Fruit fly (Drosophila melanogaster) whole organism, embryonic: ENCODE results near the gene drl.

Source experiments
- Atf3 ChIP-seq: fragments of 200-800 bp; sonication (Bioruptor generic); optimal IDR thresholded peaks from 3 replicates; lab custom pipeline; 2016; ENCODE audit warnings: missing biosample characterization, missing genetic modification characterization
- Bdp1 ChIP-seq: fragments of 200-800 bp; sonication (Bioruptor generic); optimal IDR thresholded peaks from 3 replicates; lab custom pipeline; 2016; ENCODE audit warnings: missing biosample characterization, missing genetic modification characterization
- CG12769 ChIP-seq: fragments of 200-800 bp; sonication (Bioruptor generic); optimal IDR thresholded peaks from 2 replicates; lab custom pipeline; 2019; ENCODE audit warnings: missing biosample characterization, mild to moderate bottlenecking, missing genetic modification characterization, moderate library complexity
- CG13287 ChIP-seq: fragments of 200-800 bp; sonication (Bioruptor generic); IDR thresholded peaks from 2 replicates; pipeline ENCODE4 v1.3.6; 2022; ENCODE audit warnings: missing biosample characterization, missing genetic modification characterization; ENCODE audit not compliant: partially characterized antibody
- CG15073 ChIP-seq: fragments of 200-800 bp; sonication (Bioruptor generic); optimal IDR thresholded peaks from 2 replicates; lab custom pipeline; 2016; ENCODE audit warnings: missing biosample characterization, missing genetic modification characterization
- CG16813 ChIP-seq: fragments of 200-800 bp; sonication (Bioruptor generic); IDR thresholded peaks from 3 replicates; pipeline ENCODE4 v1.3.6; 2022; ENCODE audit warnings: missing biosample characterization, missing genetic modification characterization; ENCODE audit not compliant: partially characterized antibody
- CG17385 ChIP-seq: fragments of 200-800 bp; sonication (Bioruptor generic); optimal IDR thresholded peaks from 3 replicates; lab custom pipeline; 2018; ENCODE audit warnings: missing biosample characterization, mild to moderate bottlenecking, missing genetic modification characterization
- CG17612 ChIP-seq: fragments of 200-800 bp; sonication (Bioruptor generic); IDR thresholded peaks from 2 replicates; pipeline ENCODE4 v1.3.6; 2022; ENCODE audit warnings: missing biosample characterization, missing genetic modification characterization
- CG2116 ChIP-seq: fragments of 200-800 bp; sonication (Bioruptor generic); optimal IDR thresholded peaks from 3 replicates; lab custom pipeline; 2018; ENCODE audit warnings: missing biosample characterization, mild to moderate bottlenecking, missing genetic modification characterization
- CG2202 ChIP-seq: fragments of 200-800 bp; sonication (Bioruptor generic); optimal IDR thresholded peaks from 2 replicates; lab custom pipeline; 2018; ENCODE audit warnings: missing biosample characterization, mild to moderate bottlenecking, missing genetic modification characterization
- CG30431 ChIP-seq: fragments of 200-800 bp; sonication (Bioruptor generic); optimal IDR thresholded peaks from 2 replicates; lab custom pipeline; 2017; ENCODE audit warnings: missing biosample characterization, missing genetic modification characterization
- CG4404 ChIP-seq: fragments of 200-800 bp; sonication (Bioruptor generic); IDR thresholded peaks from 2 replicates; pipeline ENCODE4 v1.3.6; 2022; ENCODE audit warnings: missing biosample characterization, missing genetic modification characterization
- CG6854 ChIP-seq: fragments of 200-800 bp; sonication (Bioruptor generic); optimal IDR thresholded peaks from 3 replicates; lab custom pipeline; 2017; ENCODE audit warnings: missing biosample characterization, mild to moderate bottlenecking, missing genetic modification characterization
- CG9727 ChIP-seq: fragments of 200-800 bp; sonication (Bioruptor generic); optimal IDR thresholded peaks from 3 replicates; lab custom pipeline; 2017; ENCODE audit warnings: missing biosample characterization, mild to moderate bottlenecking, missing genetic modification characterization
- Dfd ChIP-seq, 2 experiments: fragments of >200 bp; optimal IDR thresholded peaks; 2 replicates each; lab custom pipeline; 2017; ENCODE audit warnings: missing biosample characterization in 2 of 2, missing genetic modification characterization in 2 of 2
- GATAe ChIP-seq: fragments of 200-800 bp; sonication (Bioruptor generic); conservative IDR thresholded peaks from 2 replicates; pipeline ENCODE4 v1.3.6; 2022; ENCODE audit warnings: missing biosample characterization, missing genetic modification characterization
- Gsc ChIP-seq: fragments of 200-800 bp; sonication (Bioruptor generic); IDR thresholded peaks from 2 replicates; pipeline ENCODE4 v1.3.6; 2022; ENCODE audit warnings: missing biosample characterization, missing genetic modification characterization
- Hr51 ChIP-seq, 2 experiments: fragments of 200-800 bp; sonication (Bioruptor generic); optimal IDR thresholded peaks; 2 replicates in 1 of 2; 3 replicates in 1 of 2; lab custom pipeline; 2016 to 2018; ENCODE audit warnings: missing biosample characterization in 2 of 2, missing genetic modification characterization in 2 of 2, mild to moderate bottlenecking in 1 of 2, moderate library complexity in 1 of 2
- Kr ChIP-seq: fragments of 200-800 bp; sonication (Bioruptor generic); optimal IDR thresholded peaks from 2 replicates; lab custom pipeline; 2017; ENCODE audit warnings: missing biosample characterization, mild to moderate bottlenecking, missing genetic modification characterization
- Lpt ChIP-seq: fragments of >200 bp; optimal IDR thresholded peaks from 2 replicates; lab custom pipeline; 2018; ENCODE audit warnings: missing biosample characterization, missing genetic modification characterization
- MBD-R2 ChIP-seq: fragments of 200-800 bp; sonication (Bioruptor generic); IDR thresholded peaks from 2 replicates; pipeline ENCODE4 v1.3.6; 2022; ENCODE audit warnings: missing biosample characterization, missing genetic modification characterization
- Mad ChIP-seq: fragments of 200-800 bp; sonication (Bioruptor generic); optimal IDR thresholded peaks from 2 replicates; lab custom pipeline; 2016; ENCODE audit warnings: missing biosample characterization, missing genetic modification characterization
- Max ChIP-seq: fragments of 200-800 bp; sonication (Bioruptor generic); optimal IDR thresholded peaks from 2 replicates; lab custom pipeline; 2016; ENCODE audit warnings: missing biosample characterization, mild to moderate bottlenecking, missing genetic modification characterization
- Oaz ChIP-seq: fragments of 200-800 bp; sonication (Bioruptor generic); IDR thresholded peaks from 2 replicates; pipeline ENCODE4 v1.3.6; 2022; ENCODE audit warnings: missing biosample characterization, missing genetic modification characterization
- Opbp ChIP-seq: fragments of 200-800 bp; sonication (Bioruptor generic); IDR thresholded peaks from 3 replicates; pipeline ENCODE4 v1.3.6; 2022; ENCODE audit warnings: missing biosample characterization, missing genetic modification characterization; ENCODE audit not compliant: partially characterized antibody
- Rx ChIP-seq: fragments of 200-800 bp; sonication (Bioruptor generic); IDR thresholded peaks from 2 replicates; pipeline ENCODE4 v1.3.6; 2022; ENCODE audit warnings: missing biosample characterization, missing genetic modification characterization
- Scr ChIP-seq: fragments of 200-800 bp; sonication (Bioruptor generic); IDR thresholded peaks from 2 replicates; pipeline ENCODE4 v1.3.6; 2022; ENCODE audit warnings: missing biosample characterization, missing genetic modification characterization; ENCODE audit not compliant: partially characterized antibody
- Sin3A ChIP-seq: fragments of >200 bp; optimal IDR thresholded peaks from 2 replicates; lab custom pipeline; 2018
- bigmax ChIP-seq: fragments of 200-800 bp; sonication (Bioruptor generic); optimal IDR thresholded peaks from 2 replicates; lab custom pipeline; 2018; ENCODE audit warnings: missing biosample characterization, mild to moderate bottlenecking, missing genetic modification characterization
- corto ChIP-seq: fragments of 200-800 bp; sonication (Bioruptor generic); optimal IDR thresholded peaks from 2 replicates; lab custom pipeline; 2016; ENCODE audit warnings: missing biosample characterization, mild to moderate bottlenecking, missing genetic modification characterization, moderate library complexity
- disco-r ChIP-seq: fragments of 200-800 bp; sonication (Bioruptor generic); optimal IDR thresholded peaks from 2 replicates; lab custom pipeline; 2016; ENCODE audit warnings: missing biosample characterization, missing genetic modification characterization
- dm ChIP-seq: fragments of 200-800 bp; sonication (Bioruptor generic); optimal IDR thresholded peaks from 3 replicates; lab custom pipeline; 2016; ENCODE audit warnings: missing biosample characterization, missing genetic modification characterization
- gem ChIP-seq: fragments of 200-800 bp; sonication (Bioruptor generic); optimal IDR thresholded peaks from 2 replicates; lab custom pipeline; 2019; ENCODE audit warnings: missing biosample characterization, mild to moderate bottlenecking, missing genetic modification characterization, moderate library complexity
- gsb ChIP-seq: fragments of 200-800 bp; sonication (Bioruptor generic); IDR thresholded peaks from 2 replicates; pipeline ENCODE4 v1.3.6; 2022; ENCODE audit warnings: missing biosample characterization, missing genetic modification characterization
- gt ChIP-seq: fragments of 200-800 bp; sonication (Bioruptor generic); IDR thresholded peaks from 2 replicates; pipeline ENCODE4 v1.3.6; 2022; ENCODE audit warnings: missing biosample characterization, missing genetic modification characterization
- h ChIP-seq: fragments of >200 bp; optimal IDR thresholded peaks from 2 replicates; lab custom pipeline; 2017
- hbn ChIP-seq: fragments of 200-800 bp; sonication (Bioruptor generic); IDR thresholded peaks from 2 replicates; pipeline ENCODE4 v1.3.6; 2022; ENCODE audit warnings: missing biosample characterization, missing genetic modification characterization; ENCODE audit not compliant: partially characterized antibody
- her ChIP-seq: fragments of 200-800 bp; sonication (Bioruptor generic); optimal IDR thresholded peaks from 2 replicates; lab custom pipeline; 2016; ENCODE audit warnings: missing biosample characterization, missing genetic modification characterization
- ind ChIP-seq: fragments of 200-800 bp; sonication (Bioruptor generic); optimal IDR thresholded peaks from 3 replicates; lab custom pipeline; 2016; ENCODE audit warnings: missing biosample characterization, missing genetic modification characterization
- klu ChIP-seq: fragments of 200-800 bp; sonication (Bioruptor generic); IDR thresholded peaks from 2 replicates; pipeline ENCODE4 v1.3.6; 2022; ENCODE audit warnings: missing biosample characterization, missing genetic modification characterization
- lab ChIP-seq: fragments of 200-800 bp; sonication (Bioruptor generic); optimal IDR thresholded peaks from 3 replicates; lab custom pipeline; 2017; ENCODE audit warnings: missing biosample characterization, missing genetic modification characterization, mild to moderate bottlenecking, moderate library complexity, missing genetic modification reagents
- lbe ChIP-seq: fragments of 200-800 bp; sonication (Bioruptor generic); optimal IDR thresholded peaks from 2 replicates; lab custom pipeline; 2016; ENCODE audit warnings: missing biosample characterization, mild to moderate bottlenecking, missing genetic modification characterization
- lilli ChIP-seq: fragments of 200-800 bp; sonication (Bioruptor generic); optimal IDR thresholded peaks from 3 replicates; lab custom pipeline; 2016; ENCODE audit warnings: missing biosample characterization, missing genetic modification characterization
- lov ChIP-seq, 2 experiments: fragments of 200-800 bp in 1 of 2; fragments of >200 bp in 1 of 2; sonication (Bioruptor generic) in 1 of 2; IDR thresholded peaks in 1 of 2; optimal IDR thresholded peaks in 1 of 2; 2 replicates in 1 of 2; 3 replicates in 1 of 2; pipeline versions ENCODE4 v1.3.6 to Lab custom; 2017 to 2022; ENCODE audit warnings: missing biosample characterization in 1 of 2, missing genetic modification characterization in 1 of 2
- pan ChIP-seq, 4 experiments: fragments of >200 bp in 3 of 4; fragments of 200-800 bp in 1 of 4; sonication (Bioruptor generic) in 1 of 4; optimal IDR thresholded peaks in 3 of 4; IDR thresholded peaks in 1 of 4; 2 replicates each; pipeline versions ENCODE4 v1.3.6 to Lab custom; 2017 to 2022; ENCODE audit warnings: missing biosample characterization in 2 of 4, missing genetic modification characterization in 2 of 4, mixed read lengths in 1 of 4
- ro ChIP-seq: fragments of 200-800 bp; sonication (Bioruptor generic); IDR thresholded peaks from 2 replicates; pipeline ENCODE4 v1.3.6; 2022; ENCODE audit warnings: missing biosample characterization, missing genetic modification characterization
- seq ChIP-seq: fragments of 200-800 bp; sonication (Bioruptor generic); IDR thresholded peaks from 2 replicates; pipeline ENCODE4 v1.3.6; 2022; ENCODE audit warnings: missing biosample characterization, missing genetic modification characterization
- sima ChIP-seq: fragments of 200-800 bp; sonication (Bioruptor generic); optimal IDR thresholded peaks from 2 replicates; lab custom pipeline; 2016; ENCODE audit warnings: missing biosample characterization, missing genetic modification characterization
- slbo ChIP-seq: fragments of 200-800 bp; sonication (Bioruptor generic); IDR thresholded peaks from 2 replicates; pipeline ENCODE4 v1.3.6; 2022; ENCODE audit warnings: missing biosample characterization, missing genetic modification characterization
- sug ChIP-seq: fragments of 200-800 bp; optimal IDR thresholded peaks from 2 replicates; lab custom pipeline; 2019; ENCODE audit warnings: missing biosample characterization, mild to moderate bottlenecking, missing genetic modification characterization, moderate library complexity

The drl gene

dm6 chr2L:19196443-19197044 is 6.4 kb downstream of the drl start (continued):
- no peak for TF ChIP-seq Max (GFP tag; lab: Kevin White, UChicago)
- TF ChIP-seq gsb (GFP tag; lab: Robert Waterston, UW): peak; percentile 10; the same call in 1 of the 2 replicates
- no peak for TF ChIP-seq Opbp (GFP tag; lab: Robert Waterston, UW)
- TF ChIP-seq lov (optimal IDR thresholded peaks at IDR 0.05; lab: Kevin White, UChicago): no peak
- no peak; the same call in 2 of the 3 replicates for TF ChIP-seq lov (GFP tag; IDR thresholded peaks at IDR 0.05; lab: Robert Waterston, UW)
- TF ChIP-seq CG6854: no peak
- peak; percentile 44 for TF ChIP-seq lbe (GFP tag; lab: Kevin White, UChicago)
- peak; percentile 24 for TF ChIP-seq CG30431 (GFP tag; lab: Kevin White, UChicago)
- peak; percentile 64 for TF ChIP-seq CG2202 (tag; lab: Kevin White, UChicago)
- TF ChIP-seq lab (GFP tag; lab: Kevin White, UChicago): peak; percentile 54
- TF ChIP-seq CG15073 (GFP tag; lab: Kevin White, UChicago): no peak
- peak; percentile 76 for TF ChIP-seq CG4404 (GFP tag; lab: Robert Waterston, UW)
- peak; percentile 25; the same call in 1 of the 2 replicates for TF ChIP-seq seq (GFP tag; lab: Robert Waterston, UW)
- TF ChIP-seq pan (optimal IDR thresholded peaks at IDR 0.05; lab: Kevin White, UChicago): no peak
- peak in 1 of 2 experiments; percentile 79 for TF ChIP-seq pan (GFP tag; optimal IDR thresholded peaks at IDR 0.05 in 1 of 2, IDR thresholded peaks at IDR 0.05 in 1 of 2)
- TF ChIP-seq CG2116: peak; percentile 22
- TF ChIP-seq Hr51 (GFP tag; optimal IDR thresholded peaks at IDR 0.05; lab: Kevin White, UChicago): peak in 1 of 2 experiments; percentile 38
- peak; percentile 72 for TF ChIP-seq Rx (GFP tag; lab: Robert Waterston, UW)
- no peak for TF ChIP-seq sima (GFP tag; lab: Kevin White, UChicago)
- TF ChIP-seq Gsc (GFP tag; lab: Robert Waterston, UW): peak; percentile 66
- peak; percentile 50 for TF ChIP-seq slbo (GFP tag; lab: Robert Waterston, UW)
- TF ChIP-seq CG13287 (GFP tag; lab: Robert Waterston, UW): no peak
- no peak for TF ChIP-seq MBD-R2 (GFP tag; lab: Robert Waterston, UW)
- peak; percentile 35 for TF ChIP-seq Bdp1
- TF ChIP-seq Sin3A (lab: Kevin White, UChicago): no peak
- TF ChIP-seq her (GFP tag; lab: Kevin White, UChicago): no peak
- TF ChIP-seq dm: no peak
- no peak for TF ChIP-seq GATAe (GFP tag; lab: Robert Waterston, UW)
- peak; percentile 9 for TF ChIP-seq CG12769
- no peak for TF ChIP-seq Lpt (GFP tag; lab: Kevin White, UChicago)
- peak; percentile 40 for TF ChIP-seq lilli (GFP tag; lab: Kevin White, UChicago)
- TF ChIP-seq Kr (GFP tag; lab: Kevin White, UChicago): no peak
- TF ChIP-seq sug (tag; lab: Kevin White, UChicago): no peak
- TF ChIP-seq Oaz (GFP tag; lab: Robert Waterston, UW): peak; percentile 39; the same call in 1 of the 2 replicates
- no peak for TF ChIP-seq CG16813 (GFP tag; lab: Robert Waterston, UW)
- peak; percentile 73 for TF ChIP-seq gem
- TF ChIP-seq ro (GFP tag; lab: Robert Waterston, UW): peak; percentile 54
- TF ChIP-seq Scr: no peak
- no peak for TF ChIP-seq Mad (GFP tag; lab: Kevin White, UChicago)
- TF ChIP-seq klu (GFP tag; lab: Robert Waterston, UW): no peak
- TF ChIP-seq Atf3 (GFP tag; lab: Kevin White, UChicago): peak; percentile 34
- TF ChIP-seq hbn (GFP tag; lab: Robert Waterston, UW): no peak
- peak; percentile 42 for TF ChIP-seq CG17385 (GFP tag; lab: Kevin White, UChicago)
- no peak for TF ChIP-seq h (lab: Kevin White, UChicago)
- TF ChIP-seq gt (GFP tag; lab: Robert Waterston, UW): 0 out of 2 replicates have a peak, but pooled peaks have one; percentile 30
- peak; percentile 70 for TF ChIP-seq corto (GFP tag; lab: Kevin White, UChicago)
- no peak for TF ChIP-seq bigmax (GFP tag; lab: Kevin White, UChicago)
- TF ChIP-seq ind (GFP tag; lab: Kevin White, UChicago): peak; percentile 42
- peak; percentile 62 for TF ChIP-seq CG9727 (GFP tag; lab: Kevin White, UChicago)
- TF ChIP-seq Dfd (GFP tag; optimal IDR thresholded peaks at IDR 0.05; lab: Kevin White, UChicago): no peak
- no peak for TF ChIP-seq disco-r (GFP tag; lab: Kevin White, UChicago)
- no peak for TF ChIP-seq CG17612 (GFP tag; lab: Robert Waterston, UW)
